Worm (Caenorhabditis elegans) whole organism, mixed stage, embryonic: ENCODE results near the gene C17E7.12.

Experiments used
- bed-3 ChIP-seq: fragments of 200-800 bp; sonication (Bioruptor generic); optimal IDR thresholded peaks from 3 replicates; lab custom pipeline; 2018; ENCODE audit warnings: mild to moderate bottlenecking, missing genetic modification characterization, moderate library complexity, missing compliant biosample characterization
- blmp-1 ChIP-seq: fragments of 150-350 bp; optimal IDR thresholded peaks from 2 replicates; lab custom pipeline; 2014; ENCODE audit warnings: missing biosample characterization, missing genetic modification characterization
- ceh-39 ChIP-seq: fragments of 150-350 bp; optimal IDR thresholded peaks from 2 replicates; lab custom pipeline; 2014; ENCODE audit warnings: missing biosample characterization, missing genetic modification characterization
- ceh-83 ChIP-seq: fragments of 200-800 bp; sonication (Bioruptor generic); optimal IDR thresholded peaks from 2 replicates; lab custom pipeline; 2018; ENCODE audit warnings: mild to moderate bottlenecking, missing genetic modification characterization, missing compliant biosample characterization
- ces-1 ChIP-seq: fragments of 150-350 bp; optimal IDR thresholded peaks from 2 replicates; lab custom pipeline; 2014; ENCODE audit warnings: missing biosample characterization, missing genetic modification reagents, missing genetic modification characterization
- cnd-1 ChIP-seq: fragments of 200-800 bp; sonication (Bioruptor generic); optimal IDR thresholded peaks from 2 replicates; lab custom pipeline; 2018; ENCODE audit warnings: mild to moderate bottlenecking, missing genetic modification characterization, missing compliant biosample characterization
- elt-1 ChIP-seq: sonication (generic microtip); optimal IDR thresholded peaks from 2 replicates; lab custom pipeline; 2017; ENCODE audit warnings: missing genetic modification characterization, mild to moderate bottlenecking, missing compliant biosample characterization, antibody characterized with exemption, moderate library complexity, borderline replicate concordance; ENCODE audit not compliant: insufficient read depth
- flh-1 ChIP-seq: fragments of 200-800 bp; sonication (Bioruptor generic); optimal IDR thresholded peaks from 2 replicates; lab custom pipeline; 2018; ENCODE audit warnings: mild to moderate bottlenecking, missing genetic modification characterization, moderate library complexity, missing compliant biosample characterization
- hlh-1 ChIP-seq: fragments of 150-350 bp; optimal IDR thresholded peaks from 2 replicates; lab custom pipeline; 2014; ENCODE audit warnings: missing biosample characterization, missing genetic modification reagents, missing genetic modification characterization
- lin-32 ChIP-seq: fragments of 200-800 bp; sonication (Bioruptor generic); optimal IDR thresholded peaks from 2 replicates; lab custom pipeline; 2018; ENCODE audit warnings: mild to moderate bottlenecking, missing genetic modification characterization, missing compliant biosample characterization
- lsy-2 ChIP-seq: fragments of 150-350 bp; optimal IDR thresholded peaks from 2 replicates; lab custom pipeline; 2014; ENCODE audit warnings: missing biosample characterization, missing genetic modification characterization
- mab-5 ChIP-seq: fragments of 150-350 bp; optimal IDR thresholded peaks from 2 replicates; lab custom pipeline; 2014; ENCODE audit warnings: missing biosample characterization, missing genetic modification characterization
- mls-2 ChIP-seq: sonication (generic microtip); optimal IDR thresholded peaks from 2 replicates; lab custom pipeline; 2016; ENCODE audit warnings: mild to moderate bottlenecking, missing genetic modification characterization, moderate library complexity, missing compliant biosample characterization
- nhr-12 ChIP-seq: fragments of 150-350 bp; optimal IDR thresholded peaks from 2 replicates; lab custom pipeline; 2014; ENCODE audit warnings: missing biosample characterization, missing genetic modification characterization
- nhr-237 ChIP-seq: fragments of 150-350 bp; optimal IDR thresholded peaks from 2 replicates; lab custom pipeline; 2014; ENCODE audit warnings: missing biosample characterization, missing genetic modification characterization
- nhr-28 ChIP-seq: fragments of 150-350 bp; optimal IDR thresholded peaks from 2 replicates; lab custom pipeline; 2014; ENCODE audit warnings: missing biosample characterization, missing genetic modification characterization
- nhr-76 ChIP-seq: sonication (generic microtip); optimal IDR thresholded peaks from 2 replicates; lab custom pipeline; 2017; ENCODE audit warnings: missing biosample characterization, missing genetic modification characterization
- pha-4 ChIP-seq: fragments of 150-350 bp; optimal IDR thresholded peaks from 2 replicates; lab custom pipeline; 2018; ENCODE audit warnings: missing biosample characterization, missing genetic modification reagents, missing genetic modification characterization
- sem-2 ChIP-seq: fragments of 200-800 bp; sonication (Bioruptor generic); optimal IDR thresholded peaks from 2 replicates; lab custom pipeline; 2018; ENCODE audit warnings: mild to moderate bottlenecking, missing genetic modification characterization, missing compliant biosample characterization
- snpc-4 ChIP-seq: fragments of 150-350 bp; optimal IDR thresholded peaks from 2 replicates; lab custom pipeline; 2014; ENCODE audit warnings: missing biosample characterization, missing genetic modification characterization
- sptf-1 ChIP-seq: sonication (generic microtip); optimal IDR thresholded peaks from 2 replicates; lab custom pipeline; 2017; ENCODE audit warnings: mild to moderate bottlenecking, missing genetic modification characterization, moderate library complexity, missing compliant biosample characterization
- tbx-8 ChIP-seq: fragments of 200-800 bp; sonication (Bioruptor generic); optimal IDR thresholded peaks from 2 replicates; lab custom pipeline; 2018; ENCODE audit warnings: mild to moderate bottlenecking, missing genetic modification characterization, moderate library complexity, missing compliant biosample characterization
- unc-120 ChIP-seq: sonication (generic microtip); optimal IDR thresholded peaks from 2 replicates; lab custom pipeline; 2017; ENCODE audit warnings: missing genetic modification characterization, missing compliant biosample characterization; ENCODE audit not compliant: poor library complexity, severe bottlenecking
- unc-39 ChIP-seq: fragments of 150-350 bp; optimal IDR thresholded peaks from 2 replicates; lab custom pipeline; 2014; ENCODE audit warnings: missing biosample characterization, missing genetic modification characterization
- unc-62 ChIP-seq: fragments of 150-350 bp; optimal IDR thresholded peaks from 2 replicates; lab custom pipeline; 2014; ENCODE audit warnings: missing biosample characterization, missing genetic modification reagents, missing genetic modification characterization
- zip-8 ChIP-seq: fragments of 150-350 bp; optimal IDR thresholded peaks from 2 replicates; lab custom pipeline; 2014; ENCODE audit warnings: missing biosample characterization, missing genetic modification characterization

Gene C17E7.12

DNA sequence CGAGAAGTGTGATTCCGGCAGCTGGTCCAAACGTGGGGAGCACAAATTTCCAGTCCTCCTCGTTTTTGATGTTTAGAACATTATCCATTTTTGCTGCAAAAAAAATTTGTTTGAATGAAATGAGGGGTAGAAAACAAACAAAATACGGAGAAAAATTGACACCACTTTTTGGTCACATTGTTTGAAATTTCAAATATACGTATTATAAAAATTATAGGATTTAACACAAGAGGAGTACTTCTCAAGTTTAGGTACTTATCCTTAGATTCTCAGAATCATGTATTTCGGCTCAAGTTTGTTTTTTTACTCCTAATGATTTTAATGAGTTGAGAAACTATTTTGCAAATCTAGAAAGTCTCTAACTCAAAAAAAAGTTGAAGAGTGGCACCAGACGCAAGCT, at the start of gene C17E7.12:
Gene C17E7.12 (minus strand): TSS at position 101 of the 400 bp plus-strand sequence.
- TF ChIP-seq sptf-1 (tag; lab: Kevin White, UChicago): no peak
- no peak for TF ChIP-seq flh-1 (GFP tag; lab: Kevin White, UChicago)
- no peak for TF ChIP-seq sem-2 (GFP tag; lab: Kevin White, UChicago)
- TF ChIP-seq ces-1 (GFP tag; lab: Kevin White, UChicago): no peak
- no peak for TF ChIP-seq unc-39 (tag; lab: Kevin White, UChicago)
- TF ChIP-seq hlh-1 (tag; lab: Kevin White, UChicago): no peak
- TF ChIP-seq ceh-83 (GFP tag; lab: Kevin White, UChicago): no peak
- TF ChIP-seq bed-3 (GFP tag; lab: Kevin White, UChicago): no peak
- no peak for TF ChIP-seq unc-62 (GFP tag; lab: Kevin White, UChicago)

ce11 chrV:3938789-3939188, 47.0 kb upstream of the C17E7.12 start, which contains the start of gene cyp-35B1:
TSS of gene cyp-35B1 (plus strand) at chrV:3939032.
- TF ChIP-seq nhr-12 (tag; lab: Kevin White, UChicago): no peak
- TF ChIP-seq unc-120: no peak
- no peak for TF ChIP-seq elt-1 (tag; lab: Kevin White, UChicago)
- TF ChIP-seq cnd-1 (tag; lab: Kevin White, UChicago): no peak
- TF ChIP-seq blmp-1 (tag; lab: Kevin White, UChicago): no peak
- TF ChIP-seq ces-1 (GFP tag; lab: Kevin White, UChicago): no peak
- no peak for TF ChIP-seq bed-3 (GFP tag; lab: Kevin White, UChicago)

DNA sequence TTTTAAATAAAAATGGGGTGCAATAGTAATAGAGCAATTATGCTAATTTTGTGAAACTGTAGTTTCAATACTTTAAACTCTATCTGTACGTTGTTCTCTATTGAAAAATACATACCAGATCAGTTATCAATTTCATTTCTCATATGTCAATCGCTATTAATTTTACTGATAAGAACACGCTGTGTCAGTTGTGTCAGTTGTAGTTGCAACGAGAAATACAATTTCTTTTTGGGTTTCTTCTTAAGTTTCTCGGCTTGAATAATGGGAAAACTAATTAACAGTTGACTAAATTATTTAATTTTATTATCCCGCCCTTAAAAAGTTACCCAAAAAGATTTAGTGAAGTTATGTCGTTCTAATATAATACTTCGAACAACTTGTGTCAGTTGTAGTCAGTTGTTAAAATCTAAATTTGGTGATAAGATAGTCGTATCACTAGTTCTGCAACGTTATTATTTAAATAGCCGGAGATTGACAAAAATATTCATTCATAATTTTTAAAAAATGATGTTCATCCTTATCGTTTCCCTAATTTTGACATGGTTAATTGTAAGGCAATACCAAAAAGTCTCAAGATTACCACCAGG, 44.2 kb upstream of the C17E7.12 start, which contains the start of gene cyp-35A5:
Gene cyp-35A5 (plus strand): TSS at position 435 of the 587 bp plus-strand sequence.
- TF ChIP-seq nhr-237 (no peak), elt-1 (tag; lab: Kevin White, UChicago) (no peak)

ce11 chrV:3931326-3931725, 39.5 kb upstream of the C17E7.12 start, which contains the start of gene srx-63:
TSS of gene srx-63 (plus strand) at chrV:3931626.
- TF ChIP-seq mls-2 (tag; lab: Kevin White, UChicago): no peak
- TF ChIP-seq cnd-1 (tag; lab: Kevin White, UChicago): no peak
- TF ChIP-seq unc-39 (tag; lab: Kevin White, UChicago): no peak
- TF ChIP-seq lsy-2: no peak
- no peak for TF ChIP-seq unc-120
- TF ChIP-seq, all 35 proteins: peak for 0

ce11 chrV:3929099-3929498, 37.3 kb upstream of the C17E7.12 start, which contains the start of gene srx-64:
TSS of gene srx-64 (plus strand) at chrV:3929399.
- TF ChIP-seq unc-120 (no peak), nhr-237 (no peak), cnd-1 (tag; lab: Kevin White, UChicago) (no peak), nhr-76 (tag; lab: Kevin White, UChicago) (no peak), nhr-12 (tag; lab: Kevin White, UChicago) (no peak), tbx-8 (no peak), hlh-1 (tag; lab: Kevin White, UChicago) (no peak)

ce11 chrV:3927522-3927921, 35.7 kb upstream of the C17E7.12 start:
- TF ChIP-seq sem-2 (GFP tag; lab: Kevin White, UChicago) (no peak), nhr-28 (tag; lab: Kevin White, UChicago) (no peak), lin-32 (GFP tag; lab: Kevin White, UChicago) (no peak), ces-1 (GFP tag; lab: Kevin White, UChicago) (no peak), ceh-39 (tag; lab: Kevin White, UChicago) (no peak), mab-5 (tag; lab: Kevin White, UChicago) (no peak), zip-8 (tag; lab: Kevin White, UChicago) (no peak), snpc-4 (tag; lab: Kevin White, UChicago) (no peak), pha-4 (tag; lab: Kevin White, UChicago) (no peak), hlh-1 (tag; lab: Kevin White, UChicago) (no peak), nhr-76 (tag; lab: Kevin White, UChicago) (no peak), sptf-1 (tag; lab: Kevin White, UChicago) (no peak), unc-39 (tag; lab: Kevin White, UChicago) (no peak), lsy-2 (no peak)
